Worm (Caenorhabditis elegans) whole organism, L4/young adult: Measurements from ENCODE around the gene pir-1.

ENCODE experiments used
- W03F9.2 ChIP-seq: fragments of 150-350 bp; optimal IDR thresholded peaks from 2 replicates; lab custom pipeline; 2014; ENCODE audit warnings: missing biosample characterization, missing genetic modification characterization
- dao-5 ChIP-seq: sonication (generic microtip); optimal IDR thresholded peaks from 2 replicates; lab custom pipeline; 2016; ENCODE audit warnings: missing genotype, missing genetic modification characterization, moderate library complexity, missing compliant biosample characterization
- him-1 ChIP-seq: sonication (generic microtip); optimal IDR thresholded peaks from 2 replicates; lab custom pipeline; 2016; ENCODE audit warnings: missing genotype, missing genetic modification reagents, missing genetic modification characterization, missing compliant biosample characterization

DNA sequence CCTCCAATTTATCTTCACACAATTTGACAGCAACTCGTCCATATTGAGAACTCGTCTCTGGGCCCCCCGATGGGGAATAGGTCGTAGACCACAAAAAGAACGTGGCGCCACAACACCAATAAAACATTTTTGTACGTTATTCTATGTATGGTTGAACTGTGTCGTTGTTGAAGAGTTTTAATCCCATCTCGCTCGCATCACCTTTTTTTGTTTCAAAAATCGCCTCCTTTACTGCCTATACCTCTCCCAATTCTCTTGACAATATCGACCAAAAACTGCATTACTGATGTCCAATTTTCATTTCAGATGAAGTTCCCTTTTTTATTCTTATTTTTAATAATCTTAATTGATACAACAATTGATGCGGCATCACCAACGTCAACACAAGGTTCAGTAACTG lies 20.1 kb downstream of the pir-1 start, which contains the start of gene let-23:
- TF ChIP-seq W03F9.2, result no peak
- no peak for TF ChIP-seq dao-5 (tag; lab: Kevin White, UChicago)
- TF ChIP-seq him-1 (tag; lab: Kevin White, UChicago), result no peak
